Fruit fly (Drosophila melanogaster) S2 (cell line): Measurements from ENCODE around the gene OtopLc.

Experiments used
- CG8478 ChIP-seq: fragments of >200 bp; optimal IDR thresholded peaks from 2 replicates; lab custom pipeline; 2018
- CTCF ChIP-seq, 2 experiments: fragments of >200 bp; optimal IDR thresholded peaks; 2 replicates each; lab custom pipeline; 2018

dm6 chrX:5677400-5678177 lies 14.9 kb upstream of the OtopLc start:
- TF ChIP-seq CG8478 (lab: Kevin White, UChicago) (no peak), CTCF (optimal IDR thresholded peaks at IDR 0.05; lab: Kevin White, UChicago) (no peak)
